Worm (Caenorhabditis elegans) whole organism, young adult: Measurements from ENCODE around the gene far-4.

Experiments
- B0035.1 ChIP-seq: sonication (generic microtip); optimal IDR thresholded peaks from 2 replicates; lab custom pipeline; 2016; ENCODE audit warnings: missing genetic modification characterization, mild to moderate bottlenecking, missing compliant biosample characterization, missing genotype, missing genetic modification reagents
- C17E4.6 ChIP-seq: fragments of 200-800 bp; sonication (Bioruptor generic); IDR thresholded peaks from 2 replicates; pipeline ENCODE4 v1.3.6; 2022; ENCODE audit warnings: missing genetic modification reagents, missing genetic modification characterization, missing compliant biosample characterization
- F57A8.1 ChIP-seq: fragments of 200-800 bp; sonication (Bioruptor generic); optimal IDR thresholded peaks from 2 replicates; lab custom pipeline; 2018; ENCODE audit warnings: mild to moderate bottlenecking, missing genetic modification characterization, moderate library complexity, missing compliant biosample characterization
- F57C9.4 ChIP-seq: sonication (generic microtip); optimal IDR thresholded peaks from 2 replicates; lab custom pipeline; 2017; ENCODE audit warnings: mild to moderate bottlenecking, missing genetic modification characterization, missing compliant biosample characterization
- T07F8.4 ChIP-seq: sonication (generic microtip); optimal IDR thresholded peaks from 2 replicates; lab custom pipeline; 2016; ENCODE audit warnings: mild to moderate bottlenecking, missing genetic modification characterization, moderate library complexity, missing compliant biosample characterization
- Y53F4B.3 ChIP-seq: fragments of 200-800 bp; sonication (Bioruptor generic); IDR thresholded peaks from 2 replicates; pipeline ENCODE4 v1.3.6; 2022; ENCODE audit warnings: missing genetic modification reagents, missing genetic modification characterization, missing compliant biosample characterization
- Y53G8AR.9 ChIP-seq: fragments of 200-800 bp; sonication (Bioruptor generic); conservative IDR thresholded peaks from 2 replicates; pipeline ENCODE4 v1.3.6; 2022; ENCODE audit warnings: missing genetic modification reagents, missing genetic modification characterization, missing compliant biosample characterization
- ZK185.1 ChIP-seq: sonication (generic microtip); optimal IDR thresholded peaks from 2 replicates; lab custom pipeline; 2016; ENCODE audit warnings: mild to moderate bottlenecking, missing genetic modification characterization, missing compliant biosample characterization; ENCODE audit not compliant: poor library complexity, severe bottlenecking
- aptf-2 ChIP-seq: fragments of 200-800 bp; sonication (Bioruptor generic); conservative IDR thresholded peaks from 2 replicates; pipeline ENCODE4 v1.3.6; 2022; ENCODE audit warnings: missing genetic modification reagents, missing genetic modification characterization, missing compliant biosample characterization
- atf-7 ChIP-seq: sonication (generic microtip); optimal IDR thresholded peaks from 2 replicates; lab custom pipeline; 2017; ENCODE audit warnings: mild to moderate bottlenecking, missing genetic modification characterization, missing compliant biosample characterization
- athp-1 ChIP-seq: sonication (generic microtip); optimal IDR thresholded peaks from 2 replicates; lab custom pipeline; 2017; ENCODE audit warnings: mild to moderate bottlenecking, missing genetic modification characterization, missing compliant biosample characterization
- attf-3 ChIP-seq: fragments of 200-800 bp; sonication (Bioruptor generic); conservative IDR thresholded peaks from 2 replicates; pipeline ENCODE4 v1.3.6; 2022; ENCODE audit warnings: missing genetic modification reagents, missing genetic modification characterization, missing compliant biosample characterization
- attf-5 ChIP-seq: fragments of 200-800 bp; sonication (Bioruptor generic); optimal IDR thresholded peaks from 2 replicates; lab custom pipeline; 2018; ENCODE audit warnings: mild to moderate bottlenecking, missing genetic modification characterization, missing compliant biosample characterization
- bed-2 ChIP-seq: fragments of 200-800 bp; sonication (Bioruptor generic); IDR thresholded peaks from 2 replicates; pipeline ENCODE4 v1.3.6; 2022; ENCODE audit warnings: missing genetic modification reagents, missing genetic modification characterization, missing compliant biosample characterization
- ceh-91 ChIP-seq: fragments of 200-800 bp; sonication (Bioruptor generic); IDR thresholded peaks from 2 replicates; pipeline ENCODE4 v1.3.6; 2022; ENCODE audit warnings: missing genetic modification reagents, missing genetic modification characterization, missing compliant biosample characterization
- chd-7 ChIP-seq: sonication (generic microtip); optimal IDR thresholded peaks from 2 replicates; lab custom pipeline; 2016; ENCODE audit warnings: mild to moderate bottlenecking, missing genetic modification characterization, moderate library complexity, missing compliant biosample characterization
- die-1 ChIP-seq: sonication (generic microtip); optimal IDR thresholded peaks from 2 replicates; lab custom pipeline; 2016; ENCODE audit warnings: missing genotype, mild to moderate bottlenecking, missing genetic modification characterization, missing compliant biosample characterization
- dox-1 ChIP-seq: fragments of 200-800 bp; sonication (Bioruptor generic); IDR thresholded peaks from 2 replicates; pipeline ENCODE4 v1.3.6; 2022; ENCODE audit warnings: missing genetic modification reagents, missing genetic modification characterization, missing compliant biosample characterization
- egrh-3 ChIP-seq: fragments of 200-800 bp; sonication (Bioruptor generic); IDR thresholded peaks from 2 replicates; pipeline ENCODE4 v1.3.6; 2022; ENCODE audit warnings: missing genetic modification reagents, missing genetic modification characterization, missing compliant biosample characterization
- ekl-4 ChIP-seq: fragments of 200-800 bp; sonication (Bioruptor generic); IDR thresholded peaks from 2 replicates; pipeline ENCODE4 v1.3.6; 2022; ENCODE audit warnings: missing genetic modification reagents, missing genetic modification characterization, missing compliant biosample characterization
- him-1 ChIP-seq: sonication (generic microtip); optimal IDR thresholded peaks from 2 replicates; lab custom pipeline; 2016; ENCODE audit warnings: missing genotype, missing genetic modification reagents, missing genetic modification characterization, missing compliant biosample characterization
- hmg-20 ChIP-seq: fragments of 200-800 bp; sonication (Bioruptor generic); IDR thresholded peaks from 2 replicates; pipeline ENCODE4 v1.3.6; 2022; ENCODE audit warnings: missing genetic modification reagents, missing genetic modification characterization, missing compliant biosample characterization
- hsf-1 ChIP-seq: fragments of 200-800 bp; sonication (Bioruptor generic); IDR thresholded peaks from 2 replicates; pipeline ENCODE4 v1.3.6; 2022; ENCODE audit warnings: missing genetic modification reagents, missing genetic modification characterization, missing compliant biosample characterization
- let-526 ChIP-seq: fragments of 200-800 bp; sonication (Bioruptor generic); IDR thresholded peaks from 2 replicates; pipeline ENCODE4 v1.3.6; 2022; ENCODE audit warnings: missing genetic modification reagents, missing genetic modification characterization, missing compliant biosample characterization
- let-607 ChIP-seq, 2 experiments: fragments of 200-800 bp in 1 of 2; sonication (Bioruptor generic) in 1 of 2; sonication (generic microtip) in 1 of 2; optimal IDR thresholded peaks; 2 replicates each; lab custom pipeline; 2016 to 2018; ENCODE audit warnings: mild to moderate bottlenecking in 2 of 2, missing compliant biosample characterization in 2 of 2, missing genetic modification characterization in 2 of 2, moderate library complexity in 2 of 2, missing genotype in 1 of 2
- lin-40 ChIP-seq: sonication (generic microtip); optimal IDR thresholded peaks from 2 replicates; lab custom pipeline; 2016; ENCODE audit warnings: missing genetic modification characterization, mild to moderate bottlenecking, missing compliant biosample characterization, missing genotype, missing genetic modification reagents
- madf-10 ChIP-seq: sonication (generic microtip); optimal IDR thresholded peaks from 2 replicates; lab custom pipeline; 2016; ENCODE audit warnings: mild to moderate bottlenecking, missing genetic modification characterization, missing compliant biosample characterization
- madf-6 ChIP-seq: fragments of 200-800 bp; sonication (Bioruptor generic); IDR thresholded peaks from 2 replicates; pipeline ENCODE4 v1.3.6; 2022; ENCODE audit warnings: missing genetic modification reagents, missing genetic modification characterization, missing compliant biosample characterization
- madf-8 ChIP-seq: fragments of 200-800 bp; sonication (Bioruptor generic); conservative IDR thresholded peaks from 2 replicates; pipeline ENCODE4 v1.3.6; 2022; ENCODE audit warnings: missing genetic modification reagents, missing genetic modification characterization, missing compliant biosample characterization
- mel-28 ChIP-seq: sonication (generic microtip); optimal IDR thresholded peaks from 2 replicates; lab custom pipeline; 2016; ENCODE audit warnings: borderline replicate concordance, mild to moderate bottlenecking, missing genetic modification characterization, missing compliant biosample characterization
- nfya-1 ChIP-seq: sonication (generic microtip); optimal IDR thresholded peaks from 2 replicates; lab custom pipeline; 2017; ENCODE audit warnings: antibody characterized with exemption, missing compliant biosample characterization, missing genetic modification characterization, borderline replicate concordance; ENCODE audit not compliant: insufficient read depth
- nhr-27 ChIP-seq: fragments of 200-800 bp; sonication (Bioruptor generic); optimal IDR thresholded peaks from 2 replicates; lab custom pipeline; 2018; ENCODE audit warnings: mild to moderate bottlenecking, missing genetic modification characterization, moderate library complexity, missing compliant biosample characterization
- nhr-80 ChIP-seq: sonication (generic microtip); optimal IDR thresholded peaks from 2 replicates; lab custom pipeline; 2016; ENCODE audit warnings: missing genetic modification characterization, missing compliant biosample characterization
- nhr-90 ChIP-seq: sonication (generic microtip); optimal IDR thresholded peaks from 2 replicates; lab custom pipeline; 2016; ENCODE audit warnings: missing genotype, mild to moderate bottlenecking, missing genetic modification characterization, missing compliant biosample characterization
- sea-2 ChIP-seq: fragments of 200-800 bp; sonication (Bioruptor generic); IDR thresholded peaks from 2 replicates; pipeline ENCODE4 v1.3.6; 2022; ENCODE audit warnings: missing genetic modification characterization, missing compliant biosample characterization
- snpc-3.4 ChIP-seq: sonication (generic microtip); optimal IDR thresholded peaks from 2 replicates; lab custom pipeline; 2017; ENCODE audit warnings: missing genetic modification characterization, mild to moderate bottlenecking, missing compliant biosample characterization, antibody characterized with exemption, moderate library complexity, missing genotype, missing genetic modification reagents
- sptf-2 ChIP-seq: fragments of 200-800 bp; sonication (Bioruptor generic); optimal IDR thresholded peaks from 2 replicates; lab custom pipeline; 2018; ENCODE audit warnings: mild to moderate bottlenecking, missing genetic modification characterization, missing compliant biosample characterization
- tlf-1 ChIP-seq: fragments of 200-800 bp; sonication (Bioruptor generic); optimal IDR thresholded peaks from 2 replicates; lab custom pipeline; 2018; ENCODE audit warnings: mild to moderate bottlenecking, missing genetic modification characterization, missing compliant biosample characterization
- unc-62 ChIP-seq: fragments of 150-350 bp; optimal IDR thresholded peaks from 2 replicates; lab custom pipeline; 2014; ENCODE audit warnings: missing biosample characterization, missing genetic modification reagents, missing genetic modification characterization
- ztf-18 ChIP-seq: sonication (generic microtip); optimal IDR thresholded peaks from 2 replicates; lab custom pipeline; 2016; ENCODE audit warnings: missing genotype, mild to moderate bottlenecking, missing genetic modification characterization, missing compliant biosample characterization

The far-4 gene

ce11 chrV:12999559-12999958, at the start of gene far-4:
TSS of gene far-4 (minus strand) at chrV:12999659.
- TF ChIP-seq nhr-80 (tag; lab: Kevin White, UChicago) (no peak), sptf-2 (GFP tag; lab: Kevin White, UChicago) (no peak), attf-3 (GFP tag; lab: Robert Waterston, UW) (no peak), nhr-27 (tag; lab: Kevin White, UChicago) (no peak), nhr-90 (tag; lab: Kevin White, UChicago) (no peak), lin-40 (tag; lab: Kevin White, UChicago) (no peak), Y53F4B.3 (GFP tag; lab: Robert Waterston, UW) (no peak), B0035.1 (no peak), C17E4.6 (GFP tag; lab: Robert Waterston, UW) (no peak), hmg-20 (GFP tag; lab: Robert Waterston, UW) (no peak), die-1 (tag; lab: Kevin White, UChicago) (no peak), chd-7 (tag; lab: Kevin White, UChicago) (no peak), let-526 (GFP tag; lab: Robert Waterston, UW) (no peak)
- TF ChIP-seq, all 124 proteins: peak for 0

- TF ChIP-seq ZK185.1 (peak; percentile 26), mel-28 (tag; lab: Kevin White, UChicago) (no peak), nhr-80 (tag; lab: Kevin White, UChicago) (peak; percentile 83)
These were observed 49.7 kb upstream of the far-4 start, which contains the start of gene W07G4.8 for ce11 chrV:13049149-13049610. TSS of gene W07G4.8 (minus strand) at chrV:13049560.

ce11 chrV:13047574-13048030, 48.1 kb upstream of the far-4 start, which contains the start of gene W07G4.5:
TSS of gene W07G4.5 (plus strand) at chrV:13047980.
- TF ChIP-seq dox-1 (GFP tag; lab: Robert Waterston, UW) (peak; percentile 31; the same call in 1 of the 2 replicates), Y53G8AR.9 (GFP tag; lab: Robert Waterston, UW) (0 out of 2 replicates have a peak, but pooled peaks have one; percentile 20), atf-7 (tag; lab: Kevin White, UChicago) (peak; percentile 16), nhr-80 (tag; lab: Kevin White, UChicago) (peak; percentile 73), attf-5 (GFP tag; lab: Kevin White, UChicago) (peak; percentile 32), chd-7 (tag; lab: Kevin White, UChicago) (no peak), madf-6 (GFP tag; lab: Robert Waterston, UW) (no peak), attf-3 (GFP tag; lab: Robert Waterston, UW) (no peak), aptf-2 (GFP tag; lab: Robert Waterston, UW) (no peak)

DNA sequence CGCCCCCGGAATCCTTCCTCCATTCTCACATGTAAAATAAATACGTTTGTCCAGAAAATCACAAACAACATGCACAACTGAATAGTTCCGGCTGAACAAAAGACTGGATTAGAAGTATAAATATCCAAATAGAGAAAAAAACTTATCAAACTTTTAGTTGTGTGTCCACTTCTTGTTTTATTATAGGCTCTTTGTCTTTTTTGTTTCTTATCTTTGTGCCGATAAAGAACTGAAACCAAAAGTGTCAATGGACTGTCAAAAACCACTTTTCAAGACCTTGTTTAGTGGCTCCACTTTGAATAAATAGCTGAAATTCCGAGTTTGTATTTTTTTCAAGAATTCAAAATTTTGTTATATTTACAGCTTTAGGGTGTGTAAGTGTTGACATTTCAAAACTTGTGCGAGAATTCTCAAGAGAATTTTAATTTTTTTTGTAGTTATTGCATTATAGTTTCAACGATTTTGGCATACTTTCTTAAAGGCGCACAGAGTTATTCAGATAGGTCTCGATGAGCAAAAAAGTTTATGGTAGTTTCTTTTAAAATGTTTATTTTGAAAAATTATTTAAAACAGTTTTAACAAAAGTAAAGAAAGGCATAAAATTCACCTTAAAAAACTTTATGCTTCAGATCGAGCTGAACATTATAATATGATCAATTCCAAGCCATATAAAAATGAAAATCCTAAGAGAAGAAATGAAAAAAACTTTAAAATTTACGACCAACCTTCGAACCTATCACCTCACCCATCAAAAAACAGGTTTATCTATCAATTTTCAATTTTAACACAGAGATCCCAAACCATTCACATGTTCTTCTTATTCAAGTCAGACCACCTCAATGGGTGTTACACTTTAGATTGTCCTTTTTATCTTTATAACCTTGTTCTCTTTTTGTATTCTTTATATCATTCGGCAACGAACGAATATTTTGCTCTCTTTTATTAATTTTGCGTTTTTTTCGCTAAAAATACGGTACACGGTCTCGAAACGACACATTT, 47.0 kb upstream of the far-4 start:
- no peak for TF ChIP-seq ekl-4 (GFP tag; lab: Robert Waterston, UW)
- TF ChIP-seq him-1 (tag; lab: Kevin White, UChicago), result no peak
- no peak for TF ChIP-seq madf-10 (tag; lab: Kevin White, UChicago)
- no peak for TF ChIP-seq tlf-1 (GFP tag; lab: Kevin White, UChicago)
- TF ChIP-seq T07F8.4, result no peak
- no peak for TF ChIP-seq bed-2 (GFP tag; lab: Robert Waterston, UW)
- TF ChIP-seq ceh-91 (GFP tag; lab: Robert Waterston, UW), result no peak
- no peak for TF ChIP-seq F57C9.4
- TF ChIP-seq snpc-3.4 (tag; lab: Kevin White, UChicago), result no peak
- TF ChIP-seq F57A8.1 (GFP tag; lab: Kevin White, UChicago), result no peak
- no peak for TF ChIP-seq nhr-27 (tag; lab: Kevin White, UChicago)
- TF ChIP-seq let-607 (tag; optimal IDR thresholded peaks at IDR 0.05; lab: Kevin White, UChicago), result peak in 1 of 2 experiments; percentile 7
- TF ChIP-seq ztf-18 (tag; lab: Kevin White, UChicago), result no peak
- no peak for TF ChIP-seq madf-8 (GFP tag; lab: Robert Waterston, UW)
- no peak for TF ChIP-seq sea-2 (GFP tag; lab: Robert Waterston, UW)
- TF ChIP-seq hsf-1 (GFP tag; lab: Robert Waterston, UW), result no peak
- no peak for TF ChIP-seq athp-1 (tag; lab: Kevin White, UChicago)
- TF ChIP-seq egrh-3 (GFP tag; lab: Robert Waterston, UW), result no peak
- no peak for TF ChIP-seq unc-62
- no peak for TF ChIP-seq nfya-1 (tag; lab: Kevin White, UChicago)
